Worm (Caenorhabditis elegans) whole organism, L1 larva: ENCODE data around the gene T27D12.1.

Experiments
- lsy-2 ChIP-seq, 2 experiments: fragments of 150-350 bp; optimal IDR thresholded peaks; 2 replicates each; lab custom pipeline; 2014; ENCODE audit warnings: missing biosample characterization in 2 of 2, missing genetic modification characterization in 2 of 2
- nhr-12 ChIP-seq: sonication (generic microtip); optimal IDR thresholded peaks from 2 replicates; lab custom pipeline; 2017; ENCODE audit warnings: missing biosample characterization, missing genetic modification characterization
- snpc-4 ChIP-seq: fragments of 150-350 bp; optimal IDR thresholded peaks from 2 replicates; lab custom pipeline; 2014; ENCODE audit warnings: missing biosample characterization, missing genetic modification characterization
- sptf-1 ChIP-seq: fragments of 150-350 bp; optimal IDR thresholded peaks from 2 replicates; lab custom pipeline; 2014; ENCODE audit warnings: missing biosample characterization, missing genetic modification characterization

DNA sequence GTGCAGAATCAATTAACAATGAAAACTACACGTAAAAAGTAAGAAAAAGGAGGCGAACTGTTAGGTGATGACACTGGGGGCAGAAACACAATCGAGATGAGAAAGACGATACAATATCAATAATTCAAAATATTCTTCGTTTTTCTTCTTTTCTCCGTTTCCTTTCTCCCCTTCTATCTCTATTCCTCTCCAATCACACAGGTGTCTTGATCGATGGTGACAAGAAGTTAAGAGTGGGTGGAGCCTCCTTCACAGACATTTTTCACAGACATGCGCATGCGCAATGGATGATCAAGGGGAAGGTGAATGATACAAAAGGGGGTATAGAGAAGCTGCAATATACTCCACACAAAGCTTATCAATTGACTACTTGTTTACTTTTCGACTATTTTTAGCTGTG is 12.3 kb downstream of the T27D12.1 start:
- TF ChIP-seq sptf-1 (no peak), snpc-4 (tag; lab: Kevin White, UChicago) (no peak), lsy-2 (tag; optimal IDR thresholded peaks at IDR 0.05; lab: Kevin White, UChicago) (peak in 1 of 2 experiments; percentile 1), nhr-12 (tag; lab: Kevin White, UChicago) (no peak)
